Worm (Caenorhabditis elegans): ENCODE results near the gene dcn-1.

dcn-1 gene

ce11 chrIII:4332543-4333042, 18.9 kb downstream of the dcn-1 start, which contains the start of gene cdk-12:
TSS of gene cdk-12 (plus strand) at chrIII:4332992.
- TF ChIP-seq dox-1 (GFP tag; IDR thresholded peaks at IDR 0.05), result peak; percentile 37; the same call in 1 of the 2 replicates
- no peak for TF ChIP-seq unc-130 (GFP tag; optimal IDR thresholded peaks at IDR 0.05)
- TF ChIP-seq ama-1 (optimal IDR thresholded peaks at IDR 0.05), result no peak
- no peak for TF ChIP-seq ama-1 (GFP tag; optimal IDR thresholded peaks at IDR 0.05)
- TF ChIP-seq nhr-80 (tag; optimal IDR thresholded peaks at IDR 0.05), result peak; percentile 7
- peak; percentile 60 for TF ChIP-seq snpc-1.3 (tag; optimal IDR thresholded peaks at IDR 0.05; ENCODE audit: insufficient read depth)
- TF ChIP-seq hmg-1.2 (GFP tag; IDR thresholded peaks at IDR 0.05), result peak; percentile 93

- TF ChIP-seq dox-1 (GFP tag; IDR thresholded peaks at IDR 0.05), result no peak
- TF ChIP-seq lin-40 (tag; optimal IDR thresholded peaks at IDR 0.05), result peak; percentile 26
- TF ChIP-seq lin-35 (GFP tag; optimal IDR thresholded peaks at IDR 0.05), result peak in 1 of 3 experiments; percentile 28
- TF ChIP-seq cebp-1 (GFP tag; IDR thresholded peaks at IDR 0.05), result no peak
- peak; percentile 34 for TF ChIP-seq cebp-1 (tag; optimal IDR thresholded peaks at IDR 0.05)
- no peak for TF ChIP-seq rcor-1 (GFP tag; IDR thresholded peaks at IDR 0.05)
- peak; percentile 87 for TF ChIP-seq zfh-2 (GFP tag; conservative IDR thresholded peaks at IDR 0.05)
- TF ChIP-seq mel-28 (tag; optimal IDR thresholded peaks at IDR 0.05; ENCODE audit: borderline replicate concordance), result no peak
- TF ChIP-seq Y95B8A.8 (GFP tag; IDR thresholded peaks at IDR 0.05), result no peak
- TF ChIP-seq hmg-1.2 (GFP tag; IDR thresholded peaks at IDR 0.05), result peak; percentile 59; the same call in 1 of the 2 replicates
- no peak for TF ChIP-seq egl-18 (GFP tag; IDR thresholded peaks at IDR 0.05)
- no peak for TF ChIP-seq dpff-1 (tag; optimal IDR thresholded peaks at IDR 0.05)
Measured at ce11 chrIII:4335614-4336013, 21.9 kb downstream of the dcn-1 start.

ce11 chrIII:4343070-4343469, 29.4 kb downstream of the dcn-1 start, which contains the start of the genes B0285.3 and lcmt-1:
TSS of gene B0285.3 (minus strand) at chrIII:4343336.
TSS of gene lcmt-1 (plus strand) at chrIII:4343446.
- TF ChIP-seq Y53F4B.3 (GFP tag; IDR thresholded peaks at IDR 0.05) (no peak), nfya-2 (GFP tag; IDR thresholded peaks at IDR 0.05) (no peak), B0261.1 (tag; optimal IDR thresholded peaks at IDR 0.05) (no peak), die-1 (tag; optimal IDR thresholded peaks at IDR 0.05) (no peak), F33H1.4 (GFP tag; IDR thresholded peaks at IDR 0.05) (0 out of 2 replicates have a peak, but pooled peaks have one; percentile 39), tbp1 (GFP tag; optimal IDR thresholded peaks at IDR 0.05) (no peak), egl-44 (GFP tag; IDR thresholded peaks at IDR 0.05) (no peak), T07F8.4 (tag; optimal IDR thresholded peaks at IDR 0.05) (no peak), chd-7 (tag; optimal IDR thresholded peaks at IDR 0.05) (no peak), ceh-91 (GFP tag; IDR thresholded peaks at IDR 0.05) (no peak), ceh-40 (GFP tag; IDR thresholded peaks at IDR 0.05) (no peak), unc-130 (GFP tag; optimal IDR thresholded peaks at IDR 0.05) (peak; percentile 21), Y79H2A.3 (GFP tag; conservative IDR thresholded peaks at IDR 0.05) (no peak), zim-3 (tag; optimal IDR thresholded peaks at IDR 0.05) (no peak), Y53G8AR.9 (GFP tag; conservative IDR thresholded peaks at IDR 0.05) (no peak), F39B2.1 (GFP tag; IDR thresholded peaks at IDR 0.05) (no peak), pha-4 (tag; optimal IDR thresholded peaks at IDR 0.05) (no peak), attf-5 (GFP tag; optimal IDR thresholded peaks at IDR 0.05) (no peak), rpc-1 (optimal IDR thresholded peaks at IDR 0.05) (no peak), rpc-1 (tag; optimal IDR thresholded peaks at IDR 0.05) (no peak), aptf-2 (GFP tag; conservative IDR thresholded peaks at IDR 0.05) (no peak), madf-6 (GFP tag; IDR thresholded peaks at IDR 0.05) (peak; percentile 20; the same call in 1 of the 2 replicates), madf-8 (GFP tag; conservative IDR thresholded peaks at IDR 0.05) (no peak), lin-54 (GFP tag; optimal IDR thresholded peaks at IDR 0.05) (no peak), lin-26 (GFP tag; IDR thresholded peaks at IDR 0.05) (no peak), madf-10 (tag; optimal IDR thresholded peaks at IDR 0.05) (no peak), ztf-22 (GFP tag; optimal IDR thresholded peaks at IDR 0.05) (no peak), snpc-4 (GFP tag; optimal IDR thresholded peaks at IDR 0.05) (no peak), snpc-4 (tag; optimal IDR thresholded peaks at IDR 0.05) (no peak), ZK185.1 (tag; optimal IDR thresholded peaks at IDR 0.05; ENCODE audit: poor library complexity, severe bottlenecking) (peak; percentile 82), mcd-1 (GFP tag; IDR thresholded peaks at IDR 0.05) (no peak)
